Fruit fly (Drosophila melanogaster) S2 (cell line): ENCODE results near the gene Nckx30C.

Experiments used
- CG8478 ChIP-seq: fragments of >200 bp; optimal IDR thresholded peaks from 2 replicates; lab custom pipeline; 2018
- CTCF ChIP-seq, 2 experiments: fragments of >200 bp; optimal IDR thresholded peaks; 2 replicates each; lab custom pipeline; 2018

DNA sequence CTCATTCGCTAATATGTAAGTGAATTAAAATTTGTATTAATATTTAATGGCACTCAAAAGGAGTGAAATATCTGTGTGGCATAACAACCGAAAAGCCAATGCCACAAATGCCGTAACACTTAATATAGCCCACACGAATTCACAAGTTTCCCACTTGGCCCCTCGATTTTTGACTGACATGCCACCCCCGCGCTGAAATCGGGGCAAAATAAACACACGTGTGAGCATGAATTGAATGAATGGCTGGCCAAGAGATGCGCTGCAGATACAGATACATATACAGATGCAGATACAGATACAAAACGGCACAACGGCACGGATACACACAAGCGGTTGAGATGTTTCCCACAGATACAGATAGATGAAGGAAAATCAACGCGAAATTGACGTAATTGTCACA is 69.2 kb downstream of the Nckx30C start:
- TF ChIP-seq CG8478 (no peak), CTCF (optimal IDR thresholded peaks at IDR 0.05; lab: Kevin White, UChicago) (no peak)
